Worm (Caenorhabditis elegans): ENCODE data around the gene str-12.
"Not testable (repeated sequence)": the region's sequence is repeated elsewhere in the genome, so short reads cannot be mapped to it uniquely, and the experiment has no call there.

The str-12 gene

DNA sequence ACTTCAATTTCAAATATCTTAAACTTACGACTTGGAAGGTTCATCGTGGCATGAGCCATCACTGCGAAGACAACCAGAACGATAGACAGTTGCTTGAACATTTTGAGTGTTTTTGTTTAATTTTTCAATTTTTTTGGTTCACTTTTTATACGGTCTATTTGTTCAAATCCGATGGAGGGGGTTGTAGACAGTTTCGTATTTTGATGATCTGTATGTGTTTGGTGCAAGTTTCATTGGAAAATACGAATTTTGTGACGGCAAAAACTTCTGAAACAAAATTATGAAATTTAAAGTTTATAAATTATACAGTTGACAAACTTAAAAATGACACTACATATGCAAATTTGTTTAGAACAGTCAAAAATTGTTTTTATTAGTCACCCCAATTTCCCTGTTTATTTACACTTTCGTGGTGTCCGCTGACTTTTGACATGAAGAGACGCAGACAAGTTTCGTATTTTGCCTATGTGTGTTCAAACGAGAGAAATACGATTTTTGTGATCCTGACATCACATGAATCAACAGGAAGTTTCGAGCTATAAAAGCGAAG lies 36.9 kb downstream of the str-12 start, which contains the start of the genes C55A1.7 and C55A1.6:
Gene C55A1.7 (minus strand): TSS at position 101 of the 550 bp plus-strand sequence.
Gene C55A1.6 (plus strand): TSS at position 500 of the 550 bp plus-strand sequence.
- not testable (repeated sequence) for TF ChIP-seq ZK546.5, nhr-11, egl-27 (tag; optimal IDR thresholded peaks at IDR 0.05)

DNA sequence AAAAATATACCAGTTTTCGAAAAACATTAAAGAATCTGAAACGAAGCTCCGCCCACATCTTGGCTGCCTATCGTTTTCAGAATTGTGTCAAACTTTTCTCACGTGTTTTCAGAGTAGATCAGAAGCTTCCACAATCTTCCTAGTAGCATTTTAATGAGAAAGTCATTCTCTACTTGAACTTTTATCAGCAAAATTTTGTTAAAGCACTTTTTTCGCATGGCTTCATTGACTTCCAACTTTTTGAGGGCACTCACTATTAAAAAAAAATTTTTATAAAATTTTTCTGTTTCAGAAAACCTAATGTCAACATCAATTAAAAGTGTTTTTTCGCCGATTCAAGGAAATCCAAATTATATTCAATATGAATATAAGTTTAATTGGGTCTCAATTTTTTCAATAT lies 39.5 kb downstream of the str-12 start, which contains the start of gene sru-42:
Gene sru-42 (plus strand): TSS at position 301 of the 400 bp plus-strand sequence.
- no peak for TF ChIP-seq nhr-23 (tag; optimal IDR thresholded peaks at IDR 0.05)
- TF ChIP-seq ceh-16 (tag; optimal IDR thresholded peaks at IDR 0.05): no peak
- no peak for TF ChIP-seq nhr-21 (tag; optimal IDR thresholded peaks at IDR 0.05)
- no peak for TF ChIP-seq C34F6.9 (tag; optimal IDR thresholded peaks at IDR 0.05)
- TF ChIP-seq egl-27 (tag; optimal IDR thresholded peaks at IDR 0.05): no peak
- TF ChIP-seq peb-1 (tag; optimal IDR thresholded peaks at IDR 0.05): no peak

DNA sequence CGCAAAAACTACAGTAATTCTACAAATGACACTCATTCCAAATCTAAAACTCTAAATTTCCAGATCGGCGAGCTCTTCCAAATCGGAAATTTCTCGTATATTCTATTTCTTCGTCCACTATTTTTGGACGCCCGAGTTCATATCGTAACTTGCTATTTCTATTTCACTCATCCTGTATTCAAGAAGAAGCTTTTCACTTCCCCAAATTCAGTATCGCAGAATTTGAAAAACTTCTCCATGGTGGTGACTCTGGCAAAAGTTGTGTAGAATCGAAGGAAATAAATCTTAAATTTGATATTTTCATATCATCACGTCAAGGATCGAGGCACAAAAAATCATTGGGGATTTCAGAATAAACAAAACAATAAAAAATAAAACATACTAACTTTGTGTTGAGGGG lies 41.5 kb downstream of the str-12 start:
- TF ChIP-seq nhr-25 (tag; optimal IDR thresholded peaks at IDR 0.05) (peak; percentile 58), lin-13 (GFP tag; optimal IDR thresholded peaks at IDR 0.05) (no peak), nhr-129 (tag; optimal IDR thresholded peaks at IDR 0.05) (peak; percentile 8)

DNA sequence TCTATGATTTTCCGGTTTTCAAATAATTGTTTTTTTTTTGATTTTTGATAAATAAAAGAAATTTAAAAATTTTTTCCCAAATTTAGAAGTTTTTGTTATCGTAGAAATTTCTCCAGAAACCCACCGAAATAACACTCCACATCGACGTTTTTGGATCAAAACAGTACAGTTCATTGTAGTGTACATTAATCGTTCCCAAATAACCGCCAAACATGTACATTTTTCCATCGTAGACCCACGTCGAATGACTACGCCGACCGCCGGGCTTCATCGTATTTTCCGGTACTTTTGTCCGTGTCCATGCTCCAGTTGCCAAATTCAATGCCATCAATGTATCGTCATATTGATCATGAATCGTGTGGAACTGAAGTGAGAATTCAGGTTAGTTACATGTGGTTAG lies 43.4 kb downstream of the str-12 start, which contains the start of gene F53E4.2:
Gene F53E4.2 (plus strand): TSS at position 301 of the 400 bp plus-strand sequence.
- TF ChIP-seq nhr-12 (tag; optimal IDR thresholded peaks at IDR 0.05): no peak
- TF ChIP-seq R02D3.7 (tag; optimal IDR thresholded peaks at IDR 0.05): no peak
- no peak for TF ChIP-seq sma-9 (GFP tag; optimal IDR thresholded peaks at IDR 0.05)
- TF ChIP-seq sma-9 (tag; optimal IDR thresholded peaks at IDR 0.05): no peak
- TF ChIP-seq sma-3 (GFP tag; optimal IDR thresholded peaks at IDR 0.05): no peak
- TF ChIP-seq skn-1 (tag; optimal IDR thresholded peaks at IDR 0.05): no peak
- TF ChIP-seq gmeb-1 (tag; optimal IDR thresholded peaks at IDR 0.05): no peak
- no peak for TF ChIP-seq ceh-16 (tag; optimal IDR thresholded peaks at IDR 0.05)
- no peak for TF ChIP-seq Y55F3AM.14 (GFP tag; optimal IDR thresholded peaks at IDR 0.05)
- TF ChIP-seq F13H6.1 (tag; optimal IDR thresholded peaks at IDR 0.05): no peak
- TF ChIP-seq mab-5 (tag; optimal IDR thresholded peaks at IDR 0.05): no peak
- no peak for TF ChIP-seq alr-1 (tag; optimal IDR thresholded peaks at IDR 0.05)

DNA sequence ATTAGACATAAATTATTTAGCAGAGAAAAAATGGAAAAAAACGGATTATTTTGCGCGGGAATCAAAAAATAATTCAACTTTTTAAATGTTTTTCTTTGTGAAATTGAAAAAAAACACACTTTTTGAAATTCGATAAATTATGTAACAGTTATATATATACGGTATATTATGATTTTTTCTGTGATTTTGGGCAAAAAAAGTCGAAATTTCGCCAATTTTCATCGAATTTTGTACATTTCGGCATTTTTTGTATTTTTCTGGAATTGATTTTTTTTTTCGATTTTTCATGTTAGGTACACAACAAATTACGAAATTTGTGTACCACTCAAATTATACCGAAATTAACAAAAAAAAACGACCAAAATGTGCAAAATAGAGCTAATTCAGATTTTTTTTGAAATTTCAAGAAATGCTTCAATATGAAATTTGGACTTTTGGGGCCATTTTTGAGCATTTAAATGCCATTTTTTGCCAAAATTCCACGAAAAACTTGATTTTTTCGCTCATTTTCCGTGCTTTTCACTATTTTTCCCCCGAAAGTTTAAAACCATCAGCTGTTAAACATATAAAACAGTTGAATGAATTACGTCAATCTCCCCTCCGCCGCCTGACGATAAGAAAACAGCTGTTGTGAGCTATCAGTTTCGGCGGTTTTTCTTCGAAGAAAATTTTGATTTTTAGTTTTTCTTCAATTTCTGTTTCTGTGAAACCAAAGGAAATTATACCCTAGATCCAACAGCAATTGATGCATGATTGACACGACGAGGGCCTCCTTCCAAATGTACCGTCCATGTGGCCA lies 47.8 kb downstream of the str-12 start:
- TF ChIP-seq elt-3 (tag; optimal IDR thresholded peaks at IDR 0.05): no peak
- TF ChIP-seq F13H6.1 (tag; optimal IDR thresholded peaks at IDR 0.05): peak; percentile 11

DNA sequence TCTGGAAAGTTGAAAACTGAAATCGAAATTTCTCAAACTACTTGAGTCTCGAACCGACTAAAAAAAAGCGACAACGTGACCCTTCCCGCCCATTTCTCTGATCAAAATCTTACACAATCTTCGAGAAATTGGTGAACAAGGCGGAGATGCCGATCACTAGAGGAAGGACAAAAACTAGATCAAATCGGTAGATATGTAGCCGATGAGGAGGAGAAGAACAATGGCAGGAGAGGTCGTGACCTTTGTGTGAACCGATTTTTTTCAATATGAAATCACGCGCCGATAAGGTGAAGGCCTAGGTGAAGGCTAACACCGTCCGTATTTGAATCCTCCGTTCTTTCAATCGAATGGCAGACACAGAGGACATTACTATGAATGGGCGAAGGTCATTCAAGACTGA lies 50.3 kb downstream of the str-12 start:
- no peak for TF ChIP-seq ztf-1 (GFP tag; conservative IDR thresholded peaks at IDR 0.05)
- TF ChIP-seq gmeb-1 (tag; optimal IDR thresholded peaks at IDR 0.05): no peak
- no peak for TF ChIP-seq skn-1 (tag; optimal IDR thresholded peaks at IDR 0.05)
- TF ChIP-seq sma-3 (GFP tag; optimal IDR thresholded peaks at IDR 0.05): peak; percentile 32
- peak; percentile 77 for TF ChIP-seq blmp-1 (tag; optimal IDR thresholded peaks at IDR 0.05; ENCODE audit: insufficient read depth)
- TF ChIP-seq F13H6.1 (tag; optimal IDR thresholded peaks at IDR 0.05): no peak
- TF ChIP-seq lsy-2 (tag; optimal IDR thresholded peaks at IDR 0.05): no peak
- peak; percentile 8 for TF ChIP-seq peb-1 (tag; optimal IDR thresholded peaks at IDR 0.05)
- TF ChIP-seq nhr-237 (tag; optimal IDR thresholded peaks at IDR 0.05): no peak
- peak; percentile 43 for TF ChIP-seq sem-4 (tag; optimal IDR thresholded peaks at IDR 0.05)
- TF ChIP-seq lin-39 (tag; optimal IDR thresholded peaks at IDR 0.05): no peak
- TF ChIP-seq nhr-23 (tag; optimal IDR thresholded peaks at IDR 0.05): peak; percentile 92
- peak; percentile 17 for TF ChIP-seq nhr-6 (tag; optimal IDR thresholded peaks at IDR 0.05)
- peak; percentile 75 for TF ChIP-seq ceh-16 (tag; optimal IDR thresholded peaks at IDR 0.05)
- no peak for TF ChIP-seq R02D3.7 (tag; optimal IDR thresholded peaks at IDR 0.05)
- TF ChIP-seq aly-2 (tag; optimal IDR thresholded peaks at IDR 0.05): no peak
- TF ChIP-seq dmd-4 (tag; optimal IDR thresholded peaks at IDR 0.05): no peak
- TF ChIP-seq C34F6.9 (tag; optimal IDR thresholded peaks at IDR 0.05): no peak
- TF ChIP-seq nhr-129 (tag; optimal IDR thresholded peaks at IDR 0.05): no peak
- TF ChIP-seq elt-3 (tag; optimal IDR thresholded peaks at IDR 0.05): no peak
- TF ChIP-seq unc-55 (GFP tag; optimal IDR thresholded peaks at IDR 0.05): no peak
- TF ChIP-seq ztf-4 (tag; optimal IDR thresholded peaks at IDR 0.05): no peak
- no peak for TF ChIP-seq nhr-11 (tag; optimal IDR thresholded peaks at IDR 0.05)
- no peak for TF ChIP-seq nhr-77 (tag; optimal IDR thresholded peaks at IDR 0.05)
- TF ChIP-seq nhr-25 (tag; optimal IDR thresholded peaks at IDR 0.05): peak; percentile 96
- TF ChIP-seq egl-27 (tag; optimal IDR thresholded peaks at IDR 0.05): peak; percentile 19
- no peak for TF ChIP-seq mbf-1 (tag; optimal IDR thresholded peaks at IDR 0.05)
- TF ChIP-seq nhr-10 (tag; optimal IDR thresholded peaks at IDR 0.05): no peak
- TF ChIP-seq ztf-11 (tag; optimal IDR thresholded peaks at IDR 0.05): no peak
- TF ChIP-seq elt-1 (tag; optimal IDR thresholded peaks at IDR 0.05): peak; percentile 98
- TF ChIP-seq snpc-4 (tag; optimal IDR thresholded peaks at IDR 0.05): no peak
- no peak for TF ChIP-seq alr-1 (tag; optimal IDR thresholded peaks at IDR 0.05)

Measured in whole organism, L2 larva.